Fruit fly (Drosophila melanogaster) whole organism, prepupa: ENCODE measurements around the gene CG43293.
A peak's percentile ranks its signal among the peaks of the same experiment; 100 is the strongest.

ENCODE experiments used
- CG10631 ChIP-seq: fragments of 200-800 bp; sonication (Bioruptor generic); optimal IDR thresholded peaks from 2 replicates; lab custom pipeline; 2016; ENCODE audit warnings: missing biosample characterization, missing genetic modification characterization
- CG10669 ChIP-seq: fragments of 200-800 bp; sonication (Bioruptor generic); optimal IDR thresholded peaks from 3 replicates; lab custom pipeline; 2018; ENCODE audit warnings: missing biosample characterization, mild to moderate bottlenecking, missing genetic modification characterization, moderate library complexity
- CG11294 ChIP-seq: fragments of 200-800 bp; sonication (Bioruptor generic); IDR thresholded peaks from 2 replicates; pipeline ENCODE4 v1.3.6; 2022; ENCODE audit warnings: missing biosample characterization, missing genetic modification characterization
- CG11762 ChIP-seq: fragments of 200-800 bp; sonication (Bioruptor generic); optimal IDR thresholded peaks from 3 replicates; lab custom pipeline; 2016; ENCODE audit warnings: missing biosample characterization, missing genetic modification characterization; ENCODE audit not compliant: insufficient read depth
- CG11902 ChIP-seq: fragments of 200-800 bp; sonication (Bioruptor generic); optimal IDR thresholded peaks from 3 replicates; lab custom pipeline; 2016; ENCODE audit warnings: missing biosample characterization, missing genetic modification characterization
- CG15336 ChIP-seq: fragments of 200-800 bp; sonication (Bioruptor generic); IDR thresholded peaks from 2 replicates; pipeline ENCODE4 v1.3.6; 2022; ENCODE audit warnings: missing biosample characterization, missing genetic modification characterization
- CG16779 ChIP-seq: fragments of 200-800 bp; sonication (Bioruptor generic); optimal IDR thresholded peaks from 3 replicates; lab custom pipeline; 2017; ENCODE audit warnings: missing biosample characterization, mild to moderate bottlenecking, missing genetic modification characterization
- CG3032 ChIP-seq: fragments of 200-800 bp; optimal IDR thresholded peaks from 2 replicates; lab custom pipeline; 2019; ENCODE audit warnings: missing biosample characterization, mild to moderate bottlenecking, missing genetic modification characterization, moderate library complexity
- CG31627 ChIP-seq: fragments of 200-800 bp; sonication (Bioruptor generic); optimal IDR thresholded peaks from 3 replicates; lab custom pipeline; 2016; ENCODE audit warnings: missing biosample characterization, missing genetic modification characterization
- CG32006 ChIP-seq: fragments of 200-800 bp; sonication (Bioruptor generic); optimal IDR thresholded peaks from 3 replicates; lab custom pipeline; 2017; ENCODE audit warnings: missing biosample characterization, mild to moderate bottlenecking, missing genetic modification characterization
- CG34406 ChIP-seq: fragments of 200-800 bp; sonication (Bioruptor generic); optimal IDR thresholded peaks from 3 replicates; lab custom pipeline; 2016; ENCODE audit warnings: missing biosample characterization, missing genetic modification characterization
- CG3919 ChIP-seq: fragments of 200-800 bp; sonication (Bioruptor generic); optimal IDR thresholded peaks from 3 replicates; lab custom pipeline; 2016; ENCODE audit warnings: missing biosample characterization, missing genetic modification characterization
- CG4318 ChIP-seq: fragments of 200-800 bp; sonication (Bioruptor generic); optimal IDR thresholded peaks from 3 replicates; lab custom pipeline; 2017; ENCODE audit warnings: missing biosample characterization, mild to moderate bottlenecking, missing genetic modification characterization
- CG6808 ChIP-seq: fragments of 200-800 bp; sonication (Bioruptor generic); optimal IDR thresholded peaks from 3 replicates; lab custom pipeline; 2017; ENCODE audit warnings: missing biosample characterization, missing genetic modification characterization, mild to moderate bottlenecking, moderate library complexity, missing genetic modification reagents
- CG6854 ChIP-seq: fragments of 200-800 bp; sonication (Bioruptor generic); optimal IDR thresholded peaks from 2 replicates; lab custom pipeline; 2017; ENCODE audit warnings: missing biosample characterization, mild to moderate bottlenecking, missing genetic modification characterization
- CG7368 ChIP-seq: fragments of 200-800 bp; sonication (Bioruptor generic); optimal IDR thresholded peaks from 3 replicates; lab custom pipeline; 2016; ENCODE audit warnings: missing biosample characterization, missing genetic modification characterization
- CG8119 ChIP-seq: fragments of 200-800 bp; sonication (Bioruptor generic); IDR thresholded peaks from 3 replicates; pipeline ENCODE4 v1.3.6; 2022; ENCODE audit warnings: missing biosample characterization, missing genetic modification characterization
- CG8319 ChIP-seq: fragments of 200-800 bp; sonication (Bioruptor generic); optimal IDR thresholded peaks from 3 replicates; lab custom pipeline; 2016; ENCODE audit warnings: missing biosample characterization, missing genetic modification characterization
- CG8632 ChIP-seq: fragments of 200-800 bp; sonication (Bioruptor generic); optimal IDR thresholded peaks from 3 replicates; lab custom pipeline; 2016; ENCODE audit warnings: missing biosample characterization, missing genetic modification characterization
- CG9139 ChIP-seq: fragments of 200-800 bp; sonication (Bioruptor generic); optimal IDR thresholded peaks from 3 replicates; lab custom pipeline; 2017; ENCODE audit warnings: missing biosample characterization, mild to moderate bottlenecking, missing genetic modification characterization
- Eip75B ChIP-seq: fragments of 200-800 bp; sonication (Bioruptor generic); optimal IDR thresholded peaks from 3 replicates; lab custom pipeline; 2016; ENCODE audit warnings: missing biosample characterization, missing genetic modification characterization
- Eip78C ChIP-seq: fragments of 200-800 bp; sonication (Bioruptor generic); peaks from one replicate; lab custom pipeline; 2016; ENCODE audit warnings: missing biosample characterization, missing genetic modification characterization
- Eip93F ChIP-seq: fragments of 200-800 bp; sonication (Bioruptor generic); optimal IDR thresholded peaks from 2 replicates; lab custom pipeline; 2016; ENCODE audit warnings: missing biosample characterization, mild to moderate bottlenecking, missing genetic modification characterization
- Ets96B ChIP-seq: fragments of 200-800 bp; optimal IDR thresholded peaks from 2 replicates; lab custom pipeline; 2019; ENCODE audit warnings: missing biosample characterization, mild to moderate bottlenecking, missing genetic modification characterization, moderate library complexity
- Gug ChIP-seq: fragments of 200-800 bp; sonication (Bioruptor generic); IDR thresholded peaks from 2 replicates; pipeline ENCODE4 v1.3.6; 2022; ENCODE audit warnings: missing biosample characterization, missing genetic modification characterization
- Hr38 ChIP-seq: sonication (Bioruptor generic); optimal IDR thresholded peaks from 2 replicates; lab custom pipeline; 2016; ENCODE audit warnings: missing biosample characterization, missing genetic modification characterization
- Hr39 ChIP-seq: fragments of 200-800 bp; sonication (Bioruptor generic); optimal IDR thresholded peaks from 2 replicates; lab custom pipeline; 2016; ENCODE audit warnings: missing biosample characterization, missing genetic modification characterization
- Lpt ChIP-seq: fragments of 200-800 bp; sonication (Bioruptor generic); optimal IDR thresholded peaks from 3 replicates; lab custom pipeline; 2016; ENCODE audit warnings: missing biosample characterization, missing genetic modification characterization
- Met ChIP-seq: fragments of 200-800 bp; sonication (Bioruptor generic); optimal IDR thresholded peaks from 3 replicates; lab custom pipeline; 2016; ENCODE audit warnings: missing biosample characterization, missing genetic modification characterization
- OdsH ChIP-seq: fragments of 200-800 bp; sonication (Bioruptor generic); optimal IDR thresholded peaks from 3 replicates; lab custom pipeline; 2016; ENCODE audit warnings: missing biosample characterization, missing genetic modification characterization
- Smox ChIP-seq: fragments of 200-800 bp; sonication (Bioruptor generic); optimal IDR thresholded peaks from 3 replicates; lab custom pipeline; 2016; ENCODE audit warnings: missing biosample characterization, missing genetic modification characterization
- Sox102F ChIP-seq: fragments of 200-800 bp; sonication (Bioruptor generic); optimal IDR thresholded peaks from 2 replicates; lab custom pipeline; 2016; ENCODE audit warnings: missing biosample characterization, mild to moderate bottlenecking, missing genetic modification characterization
- Sox14 ChIP-seq: fragments of 200-800 bp; sonication (Bioruptor generic); optimal IDR thresholded peaks from 3 replicates; lab custom pipeline; 2016; ENCODE audit warnings: missing biosample characterization, missing genetic modification characterization
- Sox15 ChIP-seq: fragments of 200-800 bp; sonication (Bioruptor generic); optimal IDR thresholded peaks from 3 replicates; lab custom pipeline; 2016; ENCODE audit warnings: missing biosample characterization, missing genetic modification characterization
- achi ChIP-seq: fragments of 200-800 bp; sonication (Bioruptor generic); optimal IDR thresholded peaks from 3 replicates; lab custom pipeline; 2016; ENCODE audit warnings: missing biosample characterization, missing genetic modification characterization
- dac ChIP-seq: fragments of 200-800 bp; sonication (Bioruptor generic); optimal IDR thresholded peaks from 2 replicates; lab custom pipeline; 2017; ENCODE audit warnings: missing biosample characterization, mild to moderate bottlenecking, missing genetic modification characterization
- dsx ChIP-seq: fragments of 200-800 bp; optimal IDR thresholded peaks from 3 replicates; lab custom pipeline; 2019; ENCODE audit warnings: missing biosample characterization, mild to moderate bottlenecking, missing genetic modification characterization, moderate library complexity; ENCODE audit not compliant: poor library complexity, severe bottlenecking
- eg ChIP-seq: fragments of 200-800 bp; sonication (Bioruptor generic); IDR thresholded peaks from 3 replicates; pipeline ENCODE4 v1.3.6; 2022; ENCODE audit warnings: missing biosample characterization, missing genetic modification characterization
- esn ChIP-seq: fragments of 200-800 bp; sonication (Bioruptor generic); optimal IDR thresholded peaks from 2 replicates; lab custom pipeline; 2016; ENCODE audit warnings: missing biosample characterization, mild to moderate bottlenecking, missing genetic modification characterization, moderate library complexity
- fd59A ChIP-seq: fragments of 200-800 bp; sonication (Bioruptor generic); optimal IDR thresholded peaks from 2 replicates; lab custom pipeline; 2017; ENCODE audit warnings: missing biosample characterization, mild to moderate bottlenecking, missing genetic modification characterization, missing genetic modification reagents
- fd85E ChIP-seq: fragments of 200-800 bp; sonication (Bioruptor generic); optimal IDR thresholded peaks from 3 replicates; lab custom pipeline; 2016; ENCODE audit warnings: missing biosample characterization, missing genetic modification characterization
- fkh ChIP-seq: fragments of 200-800 bp; sonication (Bioruptor generic); optimal IDR thresholded peaks from 3 replicates; lab custom pipeline; 2017; ENCODE audit warnings: missing biosample characterization, mild to moderate bottlenecking, missing genetic modification characterization, moderate library complexity
- lz ChIP-seq: fragments of 200-800 bp; sonication (Bioruptor generic); optimal IDR thresholded peaks from 3 replicates; lab custom pipeline; 2016; ENCODE audit warnings: missing biosample characterization, missing genetic modification characterization
- net ChIP-seq: fragments of 200-800 bp; sonication (Bioruptor generic); optimal IDR thresholded peaks from 3 replicates; lab custom pipeline; 2016; ENCODE audit warnings: missing biosample characterization, missing genetic modification characterization
- pdm3 ChIP-seq: fragments of 200-800 bp; sonication (Bioruptor generic); optimal IDR thresholded peaks from 3 replicates; lab custom pipeline; 2016; ENCODE audit warnings: missing biosample characterization, missing genetic modification characterization
- salr ChIP-seq, 2 experiments: fragments of 200-800 bp; sonication (Bioruptor generic); optimal IDR thresholded peaks; 3 replicates each; lab custom pipeline; 2016 to 2018; ENCODE audit warnings: missing biosample characterization in 2 of 2, missing genetic modification characterization in 2 of 2, mild to moderate bottlenecking in 1 of 2
- spab ChIP-seq: fragments of 200-800 bp; sonication (Bioruptor generic); optimal IDR thresholded peaks from 2 replicates; lab custom pipeline; 2017; ENCODE audit warnings: missing biosample characterization, mild to moderate bottlenecking, missing genetic modification characterization, missing genetic modification reagents
- ss ChIP-seq, 2 experiments: fragments of 200-800 bp; sonication (Bioruptor generic); optimal IDR thresholded peaks; 2 replicates in 1 of 2; 3 replicates in 1 of 2; lab custom pipeline; 2017 to 2018; ENCODE audit warnings: mild to moderate bottlenecking in 2 of 2, missing biosample characterization in 2 of 2, missing genetic modification characterization in 2 of 2, moderate library complexity in 1 of 2
- svp ChIP-seq: fragments of 200-800 bp; sonication (Bioruptor generic); peaks from one replicate; lab custom pipeline; 2016; ENCODE audit warnings: missing biosample characterization, missing genetic modification characterization
- topi ChIP-seq: fragments of 200-800 bp; sonication (Bioruptor generic); optimal IDR thresholded peaks from 3 replicates; lab custom pipeline; 2016; ENCODE audit warnings: missing biosample characterization, missing genetic modification characterization
- vri ChIP-seq: fragments of 200-800 bp; sonication (Bioruptor generic); optimal IDR thresholded peaks from 3 replicates; lab custom pipeline; 2016; ENCODE audit warnings: missing biosample characterization, mild to moderate bottlenecking, missing genetic modification characterization

CG43293 gene

DNA sequence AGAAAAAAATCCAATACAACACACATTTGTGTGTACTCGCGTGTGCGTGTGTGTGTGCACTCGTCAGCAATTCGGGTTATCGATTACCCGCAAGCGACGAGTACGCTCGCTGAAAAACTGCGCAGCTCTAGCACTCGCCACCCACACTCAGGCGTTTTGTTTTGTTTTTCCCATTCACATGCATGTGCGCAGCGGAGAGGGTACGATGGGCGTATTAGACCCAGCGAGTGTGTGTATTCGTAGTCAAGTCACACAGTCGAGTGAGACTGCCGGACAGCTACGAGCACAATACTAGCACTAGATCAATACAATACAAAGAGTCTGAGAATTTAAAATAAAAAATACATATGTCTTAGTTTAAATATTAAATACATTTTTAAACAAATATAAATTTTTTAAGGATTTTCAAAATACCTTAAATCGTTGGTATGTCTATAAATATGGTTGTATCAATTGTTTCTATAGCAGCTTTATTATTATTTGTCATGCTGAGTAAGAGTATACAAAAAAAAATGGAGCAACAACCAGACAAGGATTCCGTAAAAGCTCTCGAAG lies at the start of gene CG43293, which contains the start of gene D19B:
Gene CG43293 (plus strand): TSS at position 306 of the 555 bp plus-strand sequence.
Gene D19B (minus strand): TSS at position 37 of the 555 bp plus-strand sequence.
- TF ChIP-seq topi (GFP tag; lab: Kevin White, UChicago) = peak; percentile 83
- peak; percentile 87 for TF ChIP-seq CG31627 (GFP tag; lab: Kevin White, UChicago)
- peak; percentile 83 for TF ChIP-seq lz
- peak; percentile 81 for TF ChIP-seq CG16779 (tag; lab: Kevin White, UChicago)
- peak; percentile 72 for TF ChIP-seq Sox15 (GFP tag; lab: Kevin White, UChicago)
- peak; percentile 76 to 80 for TF ChIP-seq salr (GFP tag; optimal IDR thresholded peaks at IDR 0.05; lab: Kevin White, UChicago)
- TF ChIP-seq ss (GFP tag; optimal IDR thresholded peaks at IDR 0.05; lab: Kevin White, UChicago) = no peak
- peak; percentile 89 for TF ChIP-seq fkh (GFP tag; lab: Kevin White, UChicago)
- TF ChIP-seq esn (GFP tag; lab: Kevin White, UChicago) = peak; percentile 90
- TF ChIP-seq CG15336 (GFP tag; lab: Robert Waterston, UW) = peak; percentile 91
- TF ChIP-seq CG11762 (GFP tag; lab: Kevin White, UChicago) = peak; percentile 69
- peak; percentile 88 for TF ChIP-seq Sox102F (GFP tag; lab: Kevin White, UChicago)
- TF ChIP-seq CG8632 (GFP tag; lab: Kevin White, UChicago) = peak; percentile 82
- TF ChIP-seq OdsH (GFP tag; lab: Kevin White, UChicago) = peak; percentile 91
- TF ChIP-seq Ets96B (tag; lab: Kevin White, UChicago) = peak; percentile 83
- TF ChIP-seq CG10631 (GFP tag; lab: Kevin White, UChicago) = peak; percentile 88
- TF ChIP-seq Eip78C (GFP tag; lab: Kevin White, UChicago) = peak; percentile 96
- peak; percentile 83 for TF ChIP-seq CG34406 (GFP tag; lab: Kevin White, UChicago)
- peak; percentile 80 for TF ChIP-seq CG11294 (GFP tag; lab: Robert Waterston, UW)
- TF ChIP-seq achi (GFP tag; lab: Kevin White, UChicago) = peak; percentile 90
- peak; percentile 88 for TF ChIP-seq Eip75B
- TF ChIP-seq Smox (GFP tag; lab: Kevin White, UChicago) = peak; percentile 83
- TF ChIP-seq CG11902 (GFP tag; lab: Kevin White, UChicago) = peak; percentile 68
- peak; percentile 69 for TF ChIP-seq CG9139 (GFP tag; lab: Kevin White, UChicago)
- no peak for TF ChIP-seq Hr38 (GFP tag; lab: Kevin White, UChicago)
- peak; percentile 85 for TF ChIP-seq Met
- peak; percentile 77 for TF ChIP-seq CG8319 (GFP tag; lab: Kevin White, UChicago)
- peak; percentile 85 for TF ChIP-seq CG10669 (GFP tag; lab: Kevin White, UChicago)
- TF ChIP-seq CG3919 (GFP tag; lab: Kevin White, UChicago) = peak; percentile 93
- peak; percentile 88 for TF ChIP-seq Sox14 (GFP tag; lab: Kevin White, UChicago)
- peak; percentile 65 for TF ChIP-seq CG6854
- TF ChIP-seq fd85E (GFP tag; lab: Kevin White, UChicago) = peak; percentile 51
- peak; percentile 85 for TF ChIP-seq Lpt (GFP tag; lab: Kevin White, UChicago)
- TF ChIP-seq CG32006 = peak; percentile 87
- peak; percentile 71 for TF ChIP-seq fd59A (GFP tag; lab: Kevin White, UChicago)
- TF ChIP-seq eg (GFP tag; lab: Robert Waterston, UW) = peak; percentile 92
- peak; percentile 86 for TF ChIP-seq pdm3 (GFP tag; lab: Kevin White, UChicago)
- TF ChIP-seq Eip93F (GFP tag; lab: Kevin White, UChicago) = peak; percentile 80
- TF ChIP-seq CG4318 = peak; percentile 71
- TF ChIP-seq dsx (GFP tag; lab: Kevin White, UChicago) = peak; percentile 77
- peak; percentile 91 for TF ChIP-seq CG8119 (GFP tag; lab: Robert Waterston, UW)
- peak; percentile 85 for TF ChIP-seq Hr39 (GFP tag; lab: Kevin White, UChicago)
- peak; percentile 81 for TF ChIP-seq spab
- TF ChIP-seq Gug (GFP tag; lab: Robert Waterston, UW) = peak; percentile 72
- TF ChIP-seq net = peak; percentile 93
- peak; percentile 91 for TF ChIP-seq CG7368 (GFP tag; lab: Kevin White, UChicago)
- no peak for TF ChIP-seq vri (GFP tag; lab: Kevin White, UChicago)
- TF ChIP-seq dac (GFP tag; lab: Kevin White, UChicago) = peak; percentile 85
- TF ChIP-seq CG6808 = peak; percentile 76
- peak; percentile 92 for TF ChIP-seq svp (GFP tag; lab: Kevin White, UChicago)
- peak; percentile 81 for TF ChIP-seq CG3032 (tag; lab: Kevin White, UChicago)
